Fruit fly (Drosophila melanogaster) whole organism, embryonic: Measurements from ENCODE around the gene RpL7A.
A peak's percentile ranks its signal among the peaks of the same experiment; 100 is the strongest.

Experiments
- Abd-B ChIP-seq: fragments of 200-800 bp; sonication (Bioruptor generic); optimal IDR thresholded peaks from 2 replicates; lab custom pipeline; 2018; ENCODE audit warnings: missing biosample characterization, mild to moderate bottlenecking, missing genetic modification characterization, moderate library complexity
- Blimp-1 ChIP-seq: fragments of 200-800 bp; sonication (Bioruptor generic); optimal IDR thresholded peaks from 3 replicates; lab custom pipeline; 2018; ENCODE audit warnings: missing biosample characterization, missing genetic modification characterization, mild to moderate bottlenecking, moderate library complexity, missing genetic modification reagents
- Bteb2 ChIP-seq: fragments of 200-800 bp; sonication (Bioruptor generic); optimal IDR thresholded peaks from 2 replicates; lab custom pipeline; 2016; ENCODE audit warnings: missing biosample characterization, missing genetic modification characterization
- CG10267 ChIP-seq: fragments of 200-800 bp; sonication (Bioruptor generic); optimal IDR thresholded peaks from 2 replicates; lab custom pipeline; 2018; ENCODE audit warnings: missing biosample characterization, mild to moderate bottlenecking, missing genetic modification characterization, moderate library complexity
- CG10366 ChIP-seq: fragments of 200-800 bp; sonication (Bioruptor generic); IDR thresholded peaks from 2 replicates; pipeline ENCODE4 v1.3.6; 2022; ENCODE audit warnings: missing biosample characterization, missing genetic modification characterization
- CG10543 ChIP-seq: fragments of 200-800 bp; sonication (Bioruptor generic); optimal IDR thresholded peaks from 3 replicates; lab custom pipeline; 2017; ENCODE audit warnings: missing biosample characterization, mild to moderate bottlenecking, missing genetic modification characterization, moderate library complexity
- CG12155 ChIP-seq: fragments of 200-800 bp; sonication (Bioruptor generic); optimal IDR thresholded peaks from 3 replicates; lab custom pipeline; 2016; ENCODE audit warnings: missing biosample characterization, missing genetic modification characterization
- CG12942 ChIP-seq: fragments of 200-800 bp; sonication (Bioruptor generic); optimal IDR thresholded peaks from 3 replicates; lab custom pipeline; 2016; ENCODE audit warnings: missing biosample characterization, missing genetic modification characterization
- CG13424 ChIP-seq: fragments of 200-800 bp; sonication (Bioruptor generic); optimal IDR thresholded peaks from 2 replicates; lab custom pipeline; 2019; ENCODE audit warnings: missing biosample characterization, mild to moderate bottlenecking, missing genetic modification characterization, moderate library complexity
- CG15601 ChIP-seq: fragments of 200-800 bp; sonication (Bioruptor generic); optimal IDR thresholded peaks from 3 replicates; lab custom pipeline; 2019; ENCODE audit warnings: missing biosample characterization, mild to moderate bottlenecking, missing genetic modification characterization, moderate library complexity
- CG17612 ChIP-seq: fragments of 200-800 bp; sonication (Bioruptor generic); IDR thresholded peaks from 2 replicates; pipeline ENCODE4 v1.3.6; 2022; ENCODE audit warnings: missing biosample characterization, missing genetic modification characterization
- CG17912 ChIP-seq: fragments of 200-800 bp; sonication (Bioruptor generic); optimal IDR thresholded peaks from 2 replicates; lab custom pipeline; 2018; ENCODE audit warnings: missing biosample characterization, mild to moderate bottlenecking, missing genetic modification characterization
- CG1792 ChIP-seq: fragments of 200-800 bp; sonication (Bioruptor generic); optimal IDR thresholded peaks from 2 replicates; lab custom pipeline; 2016; ENCODE audit warnings: missing biosample characterization, missing genetic modification characterization
- CG18619 ChIP-seq: fragments of 200-800 bp; sonication (Bioruptor generic); optimal IDR thresholded peaks from 3 replicates; lab custom pipeline; 2017; ENCODE audit warnings: missing biosample characterization, mild to moderate bottlenecking, missing genetic modification characterization
- CG2120 ChIP-seq: fragments of 200-800 bp; sonication (Bioruptor generic); optimal IDR thresholded peaks from 3 replicates; lab custom pipeline; 2016; ENCODE audit warnings: missing biosample characterization, missing genetic modification characterization
- CG2129 ChIP-seq: fragments of 200-800 bp; sonication (Bioruptor generic); IDR thresholded peaks from 2 replicates; pipeline ENCODE4 v1.3.6; 2022; ENCODE audit warnings: missing biosample characterization, missing genetic modification characterization; ENCODE audit not compliant: partially characterized antibody
- CG30403 ChIP-seq: fragments of 200-800 bp; sonication (Bioruptor generic); optimal IDR thresholded peaks from 3 replicates; lab custom pipeline; 2016; ENCODE audit warnings: missing biosample characterization, missing genetic modification characterization
- CG33213 ChIP-seq: fragments of 200-800 bp; sonication (Bioruptor generic); optimal IDR thresholded peaks from 3 replicates; lab custom pipeline; 2016; ENCODE audit warnings: missing biosample characterization, missing genetic modification characterization
- CG34422 ChIP-seq: fragments of 200-800 bp; sonication (Bioruptor generic); IDR thresholded peaks from 3 replicates; pipeline ENCODE4 v1.3.6; 2022; ENCODE audit warnings: missing biosample characterization, missing genetic modification characterization
- CG4617 ChIP-seq: fragments of 200-800 bp; sonication (Bioruptor generic); optimal IDR thresholded peaks from 3 replicates; lab custom pipeline; 2016; ENCODE audit warnings: missing biosample characterization, missing genetic modification characterization, borderline replicate concordance
- CG4707 ChIP-seq: fragments of 200-800 bp; sonication (Bioruptor generic); optimal IDR thresholded peaks from 2 replicates; lab custom pipeline; 2018; ENCODE audit warnings: missing biosample characterization, mild to moderate bottlenecking, missing genetic modification characterization, moderate library complexity
- CG8089 ChIP-seq: fragments of 200-800 bp; sonication (Bioruptor generic); optimal IDR thresholded peaks from 3 replicates; lab custom pipeline; 2016; ENCODE audit warnings: missing biosample characterization, missing genetic modification characterization
- CG9437 ChIP-seq: fragments of 200-800 bp; sonication (Bioruptor generic); optimal IDR thresholded peaks from 2 replicates; lab custom pipeline; 2018; ENCODE audit warnings: missing biosample characterization, mild to moderate bottlenecking, missing genetic modification characterization
- Chrac-16 ChIP-seq: fragments of 200-800 bp; sonication (Bioruptor generic); optimal IDR thresholded peaks from 3 replicates; lab custom pipeline; 2016; ENCODE audit warnings: missing biosample characterization, missing genetic modification characterization
- Dbx ChIP-seq: fragments of 200-800 bp; sonication (Bioruptor generic); IDR thresholded peaks from 3 replicates; pipeline ENCODE4 v1.3.6; 2022; ENCODE audit warnings: missing biosample characterization, missing genetic modification characterization
- Dll ChIP-seq: fragments of 200-800 bp; sonication (Bioruptor generic); IDR thresholded peaks from 4 replicates; pipeline ENCODE4 v1.3.6; 2022; ENCODE audit warnings: missing biosample characterization, missing genetic modification characterization; ENCODE audit not compliant: partially characterized antibody
- Dref ChIP-seq: fragments of 200-800 bp; sonication (Bioruptor generic); IDR thresholded peaks from 2 replicates; pipeline ENCODE4 v1.3.6; 2022; ENCODE audit warnings: missing biosample characterization, missing genetic modification characterization
- Fer1 ChIP-seq: fragments of 200-800 bp; sonication (Bioruptor generic); optimal IDR thresholded peaks from 2 replicates; lab custom pipeline; 2017; ENCODE audit warnings: missing biosample characterization, mild to moderate bottlenecking, missing genetic modification characterization
- Sox102F ChIP-seq: fragments of 200-800 bp; sonication (Bioruptor generic); optimal IDR thresholded peaks from 2 replicates; lab custom pipeline; 2018; ENCODE audit warnings: missing biosample characterization, mild to moderate bottlenecking, missing genetic modification characterization, moderate library complexity
- al ChIP-seq: fragments of 200-800 bp; sonication (Bioruptor generic); IDR thresholded peaks from 2 replicates; pipeline ENCODE4 v1.3.6; 2022; ENCODE audit warnings: missing biosample characterization, missing genetic modification characterization
- ara ChIP-seq: fragments of 200-800 bp; sonication (Bioruptor generic); IDR thresholded peaks from 2 replicates; pipeline ENCODE4 v1.3.6; 2022; ENCODE audit warnings: missing biosample characterization, missing genetic modification characterization
- ato ChIP-seq: fragments of 200-800 bp; sonication (Bioruptor generic); IDR thresholded peaks from 2 replicates; pipeline ENCODE4 v1.3.6; 2022; ENCODE audit warnings: missing biosample characterization, missing genetic modification characterization; ENCODE audit not compliant: partially characterized antibody
- btn ChIP-seq: fragments of 200-800 bp; sonication (Bioruptor generic); optimal IDR thresholded peaks from 2 replicates; lab custom pipeline; 2016; ENCODE audit warnings: missing biosample characterization, missing genetic modification characterization
- chif ChIP-seq, 2 experiments: fragments of 200-800 bp; sonication (Bioruptor generic); optimal IDR thresholded peaks; 3 replicates each; lab custom pipeline; 2016; ENCODE audit warnings: missing biosample characterization in 2 of 2, missing genetic modification characterization in 2 of 2
- crc ChIP-seq: fragments of 200-800 bp; sonication (Bioruptor generic); optimal IDR thresholded peaks from 2 replicates; lab custom pipeline; 2016; ENCODE audit warnings: missing biosample characterization, missing genetic modification characterization
- da ChIP-seq: fragments of 200-800 bp; sonication (Bioruptor generic); optimal IDR thresholded peaks from 2 replicates; lab custom pipeline; 2016; ENCODE audit warnings: missing biosample characterization, missing genetic modification characterization
- dmrt11E ChIP-seq: fragments of 200-800 bp; sonication (Bioruptor generic); optimal IDR thresholded peaks from 3 replicates; lab custom pipeline; 2018; ENCODE audit warnings: missing biosample characterization, mild to moderate bottlenecking, missing genetic modification characterization, moderate library complexity
- gsb-n ChIP-seq: fragments of 200-800 bp; sonication (Bioruptor generic); optimal IDR thresholded peaks from 3 replicates; lab custom pipeline; 2018; ENCODE audit warnings: missing biosample characterization, mild to moderate bottlenecking, missing genetic modification characterization
- jigr1 ChIP-seq: fragments of 200-800 bp; sonication (Bioruptor generic); IDR thresholded peaks from 3 replicates; pipeline ENCODE4 v1.3.6; 2022; ENCODE audit warnings: missing biosample characterization, missing genetic modification characterization
- kni ChIP-seq: fragments of 200-800 bp; sonication (Bioruptor generic); optimal IDR thresholded peaks from 3 replicates; lab custom pipeline; 2017; ENCODE audit warnings: mild to moderate bottlenecking, missing biosample characterization, missing genetic modification reagents, missing genetic modification characterization
- lmd ChIP-seq: fragments of 200-800 bp; sonication (Bioruptor generic); IDR thresholded peaks from 2 replicates; pipeline ENCODE4 v1.3.6; 2022; ENCODE audit warnings: missing biosample characterization, missing genetic modification characterization
- nerfin-1 ChIP-seq: fragments of 200-800 bp; sonication (Bioruptor generic); optimal IDR thresholded peaks from 3 replicates; lab custom pipeline; 2019; ENCODE audit warnings: missing biosample characterization, mild to moderate bottlenecking, missing genetic modification characterization, moderate library complexity
- pho ChIP-seq: fragments of 200-800 bp; sonication (Bioruptor generic); optimal IDR thresholded peaks from 2 replicates; lab custom pipeline; 2016; ENCODE audit warnings: missing biosample characterization, missing genetic modification characterization
- row ChIP-seq: fragments of 200-800 bp; sonication (Bioruptor generic); IDR thresholded peaks from 3 replicates; pipeline ENCODE4 v1.3.6; 2022; ENCODE audit warnings: missing biosample characterization, missing genetic modification characterization
- schlank ChIP-seq: fragments of 200-800 bp; sonication (Bioruptor generic); optimal IDR thresholded peaks from 2 replicates; lab custom pipeline; 2018; ENCODE audit warnings: missing biosample characterization, mild to moderate bottlenecking, missing genetic modification characterization
- sna ChIP-seq: fragments of 200-800 bp; sonication (Bioruptor generic); IDR thresholded peaks from 2 replicates; pipeline ENCODE4 v1.3.6; 2022; ENCODE audit warnings: missing biosample characterization, missing genetic modification characterization; ENCODE audit not compliant: partially characterized antibody
- so ChIP-seq: fragments of 200-800 bp; sonication (Bioruptor generic); IDR thresholded peaks from 3 replicates; pipeline ENCODE4 v1.3.6; 2022; ENCODE audit warnings: missing biosample characterization, missing genetic modification characterization
- tna ChIP-seq: fragments of 200-800 bp; sonication (Bioruptor generic); IDR thresholded peaks from 2 replicates; pipeline ENCODE4 v1.3.6; 2022; ENCODE audit warnings: missing biosample characterization, missing genetic modification characterization; ENCODE audit not compliant: partially characterized antibody
- yki ChIP-seq: fragments of >200 bp; optimal IDR thresholded peaks from 3 replicates; lab custom pipeline; 2018

The RpL7A gene

dm6 chrX:6571234-6571915 lies 38.2 kb upstream of the RpL7A start (continued):
- TF ChIP-seq tna (GFP tag; lab: Robert Waterston, UW) (no peak), CG12155 (GFP tag; lab: Kevin White, UChicago) (peak; percentile 62), CG10366 (GFP tag; lab: Robert Waterston, UW) (peak; percentile 59), ara (GFP tag; lab: Robert Waterston, UW) (peak; percentile 87), dmrt11E (peak; percentile 93), CG2120 (GFP tag; lab: Kevin White, UChicago) (peak; percentile 44), CG18619 (GFP tag; lab: Kevin White, UChicago) (peak; percentile 77), row (peak; percentile 91), Chrac-16 (GFP tag; lab: Kevin White, UChicago) (peak; percentile 75), CG17912 (GFP tag; lab: Kevin White, UChicago) (peak; percentile 51), Blimp-1 (GFP tag; lab: Kevin White, UChicago) (peak; percentile 89), btn (GFP tag; lab: Kevin White, UChicago) (no peak), ato (no peak), so (peak; percentile 84; the same call in 1 of the 3 replicates), al (GFP tag; lab: Robert Waterston, UW) (no peak), pho (GFP tag; lab: Kevin White, UChicago) (peak; percentile 45), CG1792 (GFP tag; lab: Kevin White, UChicago) (no peak), CG17612 (GFP tag; lab: Robert Waterston, UW) (peak; percentile 40; the same call in 1 of the 2 replicates), gsb-n (tag; lab: Kevin White, UChicago) (peak; percentile 93), crc (GFP tag; lab: Kevin White, UChicago) (no peak), Dref (no peak), lmd (GFP tag; lab: Robert Waterston, UW) (peak; percentile 87), CG34422 (peak; percentile 85), CG8089 (GFP tag; lab: Kevin White, UChicago) (peak; percentile 32), Dll (GFP tag; lab: Robert Waterston, UW) (no peak), CG4617 (GFP tag; lab: Kevin White, UChicago) (peak; percentile 59), jigr1 (peak; percentile 83), Bteb2 (no peak), schlank (tag; lab: Kevin White, UChicago) (no peak), da (GFP tag; lab: Kevin White, UChicago) (no peak), nerfin-1 (tag; lab: Kevin White, UChicago) (peak; percentile 92), CG33213 (GFP tag; lab: Kevin White, UChicago) (no peak), chif (GFP tag; optimal IDR thresholded peaks at IDR 0.05; lab: Kevin White, UChicago) (peak in 1 of 2 experiments; percentile 69), CG13424 (peak; percentile 94), kni (GFP tag; lab: Kevin White, UChicago) (peak; percentile 70), CG9437 (GFP tag; lab: Kevin White, UChicago) (peak; percentile 84), CG10267 (peak; percentile 90), CG10543 (GFP tag; lab: Kevin White, UChicago) (peak; percentile 61), Fer1 (GFP tag; lab: Kevin White, UChicago) (peak; percentile 82), sna (GFP tag; lab: Robert Waterston, UW) (no peak), CG2129 (GFP tag; lab: Robert Waterston, UW) (no peak), yki (lab: Kevin White, UChicago) (no peak), Sox102F (GFP tag; lab: Kevin White, UChicago) (peak; percentile 90), Dbx (GFP tag; lab: Robert Waterston, UW) (peak; percentile 64; the same call in 2 of the 3 replicates), CG4707 (GFP tag; lab: Kevin White, UChicago) (peak; percentile 73), CG30403 (GFP tag; lab: Kevin White, UChicago) (peak; percentile 90), CG12942 (GFP tag; lab: Kevin White, UChicago) (peak; percentile 76), CG15601 (tag; lab: Kevin White, UChicago) (peak; percentile 93), Abd-B (GFP tag; lab: Kevin White, UChicago) (peak; percentile 68)
